Worm (Caenorhabditis elegans): Measurements from ENCODE around the gene W04D12.1.

The W04D12.1 gene

DNA sequence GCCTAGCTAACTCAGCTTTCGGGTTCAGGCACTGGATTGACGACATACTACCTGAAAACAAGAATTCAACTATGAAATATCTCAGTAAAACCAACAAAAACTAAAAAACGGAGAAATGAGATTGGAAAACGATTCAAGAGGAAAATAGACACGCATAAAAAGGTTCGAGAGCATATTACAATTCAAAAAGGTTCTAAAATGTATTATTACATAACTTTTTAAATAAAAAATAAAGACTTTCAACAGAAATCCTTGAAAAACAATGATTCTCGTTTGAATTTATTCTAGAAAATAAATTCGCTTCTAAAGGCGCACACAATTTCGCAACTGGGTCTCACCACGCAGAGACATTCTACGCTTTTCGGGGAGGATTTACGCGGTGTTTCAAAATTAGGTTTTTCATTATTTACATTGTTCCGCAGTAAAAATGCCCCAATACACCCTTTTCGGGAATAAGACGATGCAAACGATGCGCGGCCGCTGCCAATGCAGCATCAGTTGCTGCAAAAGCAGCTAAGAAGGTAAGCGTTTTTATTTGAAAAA, 19.0 kb downstream of the W04D12.1 start, which contains the start of the genes cct-6 and alh-9:
TSS of gene cct-6 (minus strand) at position 51 of the 543 bp plus-strand sequence.
TSS of gene alh-9 (plus strand) at position 382 of the 543 bp plus-strand sequence.
- TF ChIP-seq mbf-1 (tag; optimal IDR thresholded peaks at IDR 0.05) (no peak), dmd-4 (tag; optimal IDR thresholded peaks at IDR 0.05) (no peak), egl-27 (tag; optimal IDR thresholded peaks at IDR 0.05) (peak; percentile 39), ztf-11 (tag; optimal IDR thresholded peaks at IDR 0.05) (no peak), nhr-11 (tag; optimal IDR thresholded peaks at IDR 0.05) (no peak), nhr-10 (tag; optimal IDR thresholded peaks at IDR 0.05) (no peak), unc-62 (GFP tag; optimal IDR thresholded peaks at IDR 0.05) (no peak), unc-39 (tag; optimal IDR thresholded peaks at IDR 0.05) (no peak), F13H6.1 (tag; optimal IDR thresholded peaks at IDR 0.05) (peak; percentile 69), lin-13 (GFP tag; optimal IDR thresholded peaks at IDR 0.05) (peak; percentile 88), ceh-16 (tag; optimal IDR thresholded peaks at IDR 0.05) (no peak), ztf-4 (tag; optimal IDR thresholded peaks at IDR 0.05) (peak; percentile 19), nhr-25 (tag; optimal IDR thresholded peaks at IDR 0.05) (peak; percentile 84), ceh-82 (tag; optimal IDR thresholded peaks at IDR 0.05) (peak; percentile 20), mab-5 (tag; optimal IDR thresholded peaks at IDR 0.05) (peak; percentile 46), mdl-1 (tag; optimal IDR thresholded peaks at IDR 0.05) (no peak), R02D3.7 (tag; optimal IDR thresholded peaks at IDR 0.05) (peak; percentile 70), lsy-2 (tag; optimal IDR thresholded peaks at IDR 0.05) (peak; percentile 61 to 92), sma-3 (GFP tag; optimal IDR thresholded peaks at IDR 0.05) (peak; percentile 80), elt-1 (tag; optimal IDR thresholded peaks at IDR 0.05) (no peak), lin-39 (tag; optimal IDR thresholded peaks at IDR 0.05) (no peak), snpc-4 (tag; optimal IDR thresholded peaks at IDR 0.05) (peak; percentile 37), C34F6.9 (tag; optimal IDR thresholded peaks at IDR 0.05) (peak; percentile 92), sem-4 (tag; optimal IDR thresholded peaks at IDR 0.05) (peak; percentile 2), zag-1 (tag; optimal IDR thresholded peaks at IDR 0.05) (no peak), nhr-21 (tag; optimal IDR thresholded peaks at IDR 0.05) (peak; percentile 54), fos-1 (tag; optimal IDR thresholded peaks at IDR 0.05) (peak; percentile 56), crh-2 (tag; optimal IDR thresholded peaks at IDR 0.05) (peak; percentile 89), blmp-1 (tag; optimal IDR thresholded peaks at IDR 0.05; ENCODE audit: insufficient read depth) (no peak), lin-11 (tag; optimal IDR thresholded peaks at IDR 0.05) (peak; percentile 79), sma-9 (GFP tag; optimal IDR thresholded peaks at IDR 0.05) (peak; percentile 76), sma-9 (tag; optimal IDR thresholded peaks at IDR 0.05) (no peak), ztf-1 (GFP tag; conservative IDR thresholded peaks at IDR 0.05) (no peak), peb-1 (tag; optimal IDR thresholded peaks at IDR 0.05) (no peak), skn-1 (tag; optimal IDR thresholded peaks at IDR 0.05) (no peak), nhr-23 (tag; optimal IDR thresholded peaks at IDR 0.05) (no peak), nhr-129 (tag; optimal IDR thresholded peaks at IDR 0.05) (peak; percentile 88), nhr-6 (tag; optimal IDR thresholded peaks at IDR 0.05) (peak; percentile 5), nhr-237 (tag; optimal IDR thresholded peaks at IDR 0.05) (no peak), nhr-12 (tag; optimal IDR thresholded peaks at IDR 0.05) (no peak), aly-2 (tag; optimal IDR thresholded peaks at IDR 0.05) (no peak), ZK546.5 (tag; optimal IDR thresholded peaks at IDR 0.05) (peak; percentile 1), ama-1 (optimal IDR thresholded peaks at IDR 0.05) (peak; percentile 44), Y55F3AM.14 (GFP tag; optimal IDR thresholded peaks at IDR 0.05) (no peak), gmeb-1 (tag; optimal IDR thresholded peaks at IDR 0.05) (peak; percentile 93), alr-1 (tag; optimal IDR thresholded peaks at IDR 0.05) (no peak), elt-3 (tag; optimal IDR thresholded peaks at IDR 0.05) (no peak), nhr-77 (tag; optimal IDR thresholded peaks at IDR 0.05) (no peak), unc-55 (GFP tag; optimal IDR thresholded peaks at IDR 0.05) (peak; percentile 94)
